Worm (Caenorhabditis elegans) whole organism, midembryonic: ENCODE results near the gene F11A5.5.

Experiments used
- med-1 ChIP-seq: sonication (generic microtip); optimal IDR thresholded peaks from 2 replicates; lab custom pipeline; 2017; ENCODE audit warnings: missing genetic modification characterization, mild to moderate bottlenecking, missing compliant biosample characterization, antibody characterized with exemption, missing genetic modification reagents; ENCODE audit not compliant: insufficient read depth
- ztf-29 ChIP-seq: fragments of 200-800 bp; sonication (Bioruptor generic); IDR thresholded peaks from 2 replicates; pipeline ENCODE4 v1.3.6; 2022; ENCODE audit warnings: missing genetic modification reagents, missing genetic modification characterization, missing compliant biosample characterization

- TF ChIP-seq ztf-29 (GFP tag; lab: Robert Waterston, UW): no peak
- no peak for TF ChIP-seq med-1 (GFP tag; lab: Kevin White, UChicago)
These were observed 27.5 kb downstream of the F11A5.5 start for ce11 chrV:16225524-16226116.
